Fruit fly (Drosophila melanogaster) whole organism: ENCODE measurements around the gene CG18764.

Experiments used
- CG8478 ChIP-seq: fragments of >200 bp; optimal IDR thresholded peaks from 2 replicates; lab custom pipeline; 2018; ENCODE audit warnings: inconsistent platforms
- Dll ChIP-seq: fragments of >200 bp; optimal IDR thresholded peaks from 2 replicates; lab custom pipeline; 2017
- EcR ChIP-seq, 2 experiments: fragments of >200 bp; optimal IDR thresholded peaks; 2 replicates each; lab custom pipeline; 2017; ENCODE audit warnings: missing biosample characterization in 2 of 2, missing genetic modification characterization in 2 of 2, missing genetic modification reagents in 2 of 2
- pan ChIP-seq: fragments of >200 bp; optimal IDR thresholded peaks from 2 replicates; lab custom pipeline; 2017
- psq ChIP-seq: fragments of >200 bp; optimal IDR thresholded peaks from 2 replicates; lab custom pipeline; 2017
- usp ChIP-seq: fragments of >200 bp; optimal IDR thresholded peaks from 2 replicates; lab custom pipeline; 2017; ENCODE audit warnings: missing biosample characterization, missing genetic modification characterization, mixed read lengths

DNA sequence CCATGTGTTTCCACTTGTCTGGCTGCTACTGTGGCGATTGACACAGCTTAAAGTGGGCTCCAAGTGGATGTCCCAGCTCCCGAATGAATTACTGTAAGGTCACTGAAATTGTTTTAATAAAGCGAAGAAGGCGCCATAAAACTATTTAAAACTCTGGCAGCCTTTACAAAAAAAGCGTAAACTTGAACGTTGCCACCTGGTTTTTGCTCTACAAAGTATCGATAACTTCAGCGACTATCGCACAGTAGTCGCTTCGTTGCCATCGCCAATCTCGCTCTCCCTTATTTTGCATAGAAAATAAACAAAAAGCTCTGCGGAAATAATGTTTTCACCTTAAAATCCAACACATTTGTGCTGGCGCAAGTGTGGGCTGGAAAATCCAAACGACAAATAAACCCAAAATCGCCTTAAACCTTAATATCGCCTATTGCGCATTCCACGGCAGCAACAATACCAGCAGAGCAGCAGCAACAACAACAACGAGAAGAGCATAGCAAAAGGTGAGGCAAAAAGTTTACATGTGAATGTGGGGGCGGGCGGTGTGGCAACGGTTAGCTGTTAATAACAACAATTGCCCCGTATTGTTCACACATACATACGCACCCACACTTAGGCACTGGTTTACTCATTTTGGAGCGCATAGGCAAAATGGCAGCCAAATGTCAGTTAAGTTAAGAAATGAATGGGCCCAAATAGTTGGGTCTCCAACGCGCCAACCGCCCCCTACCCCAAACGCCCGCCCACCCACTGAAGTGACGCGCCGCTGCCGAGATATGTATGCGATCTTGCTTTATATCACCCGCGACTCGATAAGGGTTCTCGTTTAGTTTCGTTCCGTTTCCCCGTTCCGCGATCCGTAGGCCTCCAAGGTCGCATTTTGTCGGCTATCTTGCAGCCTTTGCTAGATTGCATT is 45.1 kb upstream of the CG18764 start, which contains the start of gene wkd:
- TF ChIP-seq pan (lab: Kevin White, UChicago) (no peak), psq (lab: Kevin White, UChicago) (no peak), Dll (no peak), EcR (GFP tag; optimal IDR thresholded peaks at IDR 0.05; lab: Kevin White, UChicago) (no peak), CG8478 (lab: Kevin White, UChicago) (no peak), usp (GFP tag; lab: Kevin White, UChicago) (no peak)
